Fruit fly (Drosophila melanogaster) whole organism, prepupa: ENCODE measurements around the gene Snmp1.
A peak's percentile ranks its signal among the peaks of the same experiment; 100 is the strongest.

Experiments used
- Blimp-1 ChIP-seq: fragments of 200-800 bp; sonication (Bioruptor generic); optimal IDR thresholded peaks from 3 replicates; lab custom pipeline; 2017; ENCODE audit warnings: missing biosample characterization, missing genetic modification characterization, mild to moderate bottlenecking, moderate library complexity, missing genetic modification reagents
- CG10631 ChIP-seq: fragments of 200-800 bp; sonication (Bioruptor generic); optimal IDR thresholded peaks from 2 replicates; lab custom pipeline; 2016; ENCODE audit warnings: missing biosample characterization, missing genetic modification characterization
- CG10669 ChIP-seq: fragments of 200-800 bp; sonication (Bioruptor generic); optimal IDR thresholded peaks from 3 replicates; lab custom pipeline; 2018; ENCODE audit warnings: missing biosample characterization, mild to moderate bottlenecking, missing genetic modification characterization, moderate library complexity
- CG11294 ChIP-seq: fragments of 200-800 bp; sonication (Bioruptor generic); IDR thresholded peaks from 2 replicates; pipeline ENCODE4 v1.3.6; 2022; ENCODE audit warnings: missing biosample characterization, missing genetic modification characterization
- CG11762 ChIP-seq: fragments of 200-800 bp; sonication (Bioruptor generic); optimal IDR thresholded peaks from 3 replicates; lab custom pipeline; 2016; ENCODE audit warnings: missing biosample characterization, missing genetic modification characterization; ENCODE audit not compliant: insufficient read depth
- CG15336 ChIP-seq: fragments of 200-800 bp; sonication (Bioruptor generic); IDR thresholded peaks from 2 replicates; pipeline ENCODE4 v1.3.6; 2022; ENCODE audit warnings: missing biosample characterization, missing genetic modification characterization
- CG1621 ChIP-seq: fragments of 200-800 bp; sonication (Bioruptor generic); optimal IDR thresholded peaks from 3 replicates; lab custom pipeline; 2018; ENCODE audit warnings: missing biosample characterization, mild to moderate bottlenecking, missing genetic modification characterization
- CG31627 ChIP-seq: fragments of 200-800 bp; sonication (Bioruptor generic); optimal IDR thresholded peaks from 3 replicates; lab custom pipeline; 2016; ENCODE audit warnings: missing biosample characterization, missing genetic modification characterization
- CG32006 ChIP-seq: fragments of 200-800 bp; sonication (Bioruptor generic); optimal IDR thresholded peaks from 3 replicates; lab custom pipeline; 2017; ENCODE audit warnings: missing biosample characterization, mild to moderate bottlenecking, missing genetic modification characterization
- CG34406 ChIP-seq: fragments of 200-800 bp; sonication (Bioruptor generic); optimal IDR thresholded peaks from 3 replicates; lab custom pipeline; 2016; ENCODE audit warnings: missing biosample characterization, missing genetic modification characterization
- CG3919 ChIP-seq: fragments of 200-800 bp; sonication (Bioruptor generic); optimal IDR thresholded peaks from 3 replicates; lab custom pipeline; 2016; ENCODE audit warnings: missing biosample characterization, missing genetic modification characterization
- CG4318 ChIP-seq: fragments of 200-800 bp; sonication (Bioruptor generic); optimal IDR thresholded peaks from 3 replicates; lab custom pipeline; 2017; ENCODE audit warnings: missing biosample characterization, mild to moderate bottlenecking, missing genetic modification characterization
- CG6163 ChIP-seq: fragments of 200-800 bp; sonication (Bioruptor generic); IDR thresholded peaks from 3 replicates; pipeline ENCODE4 v1.3.6; 2022; ENCODE audit warnings: missing biosample characterization, missing genetic modification characterization
- CG6276 ChIP-seq: fragments of 200-800 bp; sonication (Bioruptor generic); optimal IDR thresholded peaks from 2 replicates; lab custom pipeline; 2017; ENCODE audit warnings: missing biosample characterization, mild to moderate bottlenecking, missing genetic modification characterization
- CG6792 ChIP-seq: fragments of 200-800 bp; sonication (Bioruptor generic); optimal IDR thresholded peaks from 3 replicates; lab custom pipeline; 2016; ENCODE audit warnings: missing biosample characterization, missing genetic modification characterization
- CG6808 ChIP-seq: fragments of 200-800 bp; sonication (Bioruptor generic); optimal IDR thresholded peaks from 3 replicates; lab custom pipeline; 2017; ENCODE audit warnings: missing biosample characterization, missing genetic modification characterization, mild to moderate bottlenecking, moderate library complexity, missing genetic modification reagents
- CG7368 ChIP-seq: fragments of 200-800 bp; sonication (Bioruptor generic); optimal IDR thresholded peaks from 3 replicates; lab custom pipeline; 2016; ENCODE audit warnings: missing biosample characterization, missing genetic modification characterization
- CG8119 ChIP-seq: fragments of 200-800 bp; sonication (Bioruptor generic); IDR thresholded peaks from 3 replicates; pipeline ENCODE4 v1.3.6; 2022; ENCODE audit warnings: missing biosample characterization, missing genetic modification characterization
- CG8319 ChIP-seq: fragments of 200-800 bp; sonication (Bioruptor generic); optimal IDR thresholded peaks from 3 replicates; lab custom pipeline; 2016; ENCODE audit warnings: missing biosample characterization, missing genetic modification characterization
- CG9139 ChIP-seq: fragments of 200-800 bp; sonication (Bioruptor generic); optimal IDR thresholded peaks from 3 replicates; lab custom pipeline; 2017; ENCODE audit warnings: missing biosample characterization, mild to moderate bottlenecking, missing genetic modification characterization
- Eip75B ChIP-seq: fragments of 200-800 bp; sonication (Bioruptor generic); optimal IDR thresholded peaks from 3 replicates; lab custom pipeline; 2016; ENCODE audit warnings: missing biosample characterization, missing genetic modification characterization
- Eip78C ChIP-seq: fragments of 200-800 bp; sonication (Bioruptor generic); peaks from one replicate; lab custom pipeline; 2016; ENCODE audit warnings: missing biosample characterization, missing genetic modification characterization
- Eip93F ChIP-seq: fragments of 200-800 bp; sonication (Bioruptor generic); optimal IDR thresholded peaks from 2 replicates; lab custom pipeline; 2016; ENCODE audit warnings: missing biosample characterization, mild to moderate bottlenecking, missing genetic modification characterization
- Ets21C ChIP-seq: fragments of 200-800 bp; sonication (Bioruptor generic); optimal IDR thresholded peaks from 3 replicates; lab custom pipeline; 2016; ENCODE audit warnings: missing biosample characterization, missing genetic modification characterization
- Gug ChIP-seq: fragments of 200-800 bp; sonication (Bioruptor generic); IDR thresholded peaks from 2 replicates; pipeline ENCODE4 v1.3.6; 2022; ENCODE audit warnings: missing biosample characterization, missing genetic modification characterization
- Hr38 ChIP-seq: sonication (Bioruptor generic); optimal IDR thresholded peaks from 2 replicates; lab custom pipeline; 2016; ENCODE audit warnings: missing biosample characterization, missing genetic modification characterization
- Hr39 ChIP-seq: fragments of 200-800 bp; sonication (Bioruptor generic); optimal IDR thresholded peaks from 2 replicates; lab custom pipeline; 2016; ENCODE audit warnings: missing biosample characterization, missing genetic modification characterization
- Hr4 ChIP-seq: fragments of 200-800 bp; sonication (Bioruptor generic); optimal IDR thresholded peaks from 3 replicates; lab custom pipeline; 2016; ENCODE audit warnings: missing biosample characterization, missing genetic modification characterization
- Met ChIP-seq: fragments of 200-800 bp; sonication (Bioruptor generic); optimal IDR thresholded peaks from 3 replicates; lab custom pipeline; 2016; ENCODE audit warnings: missing biosample characterization, missing genetic modification characterization
- Smox ChIP-seq: fragments of 200-800 bp; sonication (Bioruptor generic); optimal IDR thresholded peaks from 3 replicates; lab custom pipeline; 2016; ENCODE audit warnings: missing biosample characterization, missing genetic modification characterization
- Sox102F ChIP-seq: fragments of 200-800 bp; sonication (Bioruptor generic); optimal IDR thresholded peaks from 2 replicates; lab custom pipeline; 2016; ENCODE audit warnings: missing biosample characterization, mild to moderate bottlenecking, missing genetic modification characterization
- Sox14 ChIP-seq: fragments of 200-800 bp; sonication (Bioruptor generic); optimal IDR thresholded peaks from 3 replicates; lab custom pipeline; 2016; ENCODE audit warnings: missing biosample characterization, missing genetic modification characterization
- achi ChIP-seq: fragments of 200-800 bp; sonication (Bioruptor generic); optimal IDR thresholded peaks from 3 replicates; lab custom pipeline; 2016; ENCODE audit warnings: missing biosample characterization, missing genetic modification characterization
- acj6 ChIP-seq: fragments of 200-800 bp; sonication (Bioruptor generic); optimal IDR thresholded peaks from 3 replicates; lab custom pipeline; 2016; ENCODE audit warnings: missing biosample characterization, missing genetic modification characterization
- cyc ChIP-seq: fragments of 200-800 bp; sonication (Bioruptor generic); optimal IDR thresholded peaks from 3 replicates; lab custom pipeline; 2016; ENCODE audit warnings: missing biosample characterization, missing genetic modification characterization
- dsx ChIP-seq: fragments of 200-800 bp; optimal IDR thresholded peaks from 3 replicates; lab custom pipeline; 2019; ENCODE audit warnings: missing biosample characterization, mild to moderate bottlenecking, missing genetic modification characterization, moderate library complexity; ENCODE audit not compliant: poor library complexity, severe bottlenecking
- eg ChIP-seq: fragments of 200-800 bp; sonication (Bioruptor generic); IDR thresholded peaks from 3 replicates; pipeline ENCODE4 v1.3.6; 2022; ENCODE audit warnings: missing biosample characterization, missing genetic modification characterization
- esn ChIP-seq: fragments of 200-800 bp; sonication (Bioruptor generic); optimal IDR thresholded peaks from 2 replicates; lab custom pipeline; 2016; ENCODE audit warnings: missing biosample characterization, mild to moderate bottlenecking, missing genetic modification characterization, moderate library complexity
- fd59A ChIP-seq: fragments of 200-800 bp; sonication (Bioruptor generic); optimal IDR thresholded peaks from 2 replicates; lab custom pipeline; 2017; ENCODE audit warnings: missing biosample characterization, mild to moderate bottlenecking, missing genetic modification characterization, missing genetic modification reagents
- fd85E ChIP-seq: fragments of 200-800 bp; sonication (Bioruptor generic); optimal IDR thresholded peaks from 3 replicates; lab custom pipeline; 2016; ENCODE audit warnings: missing biosample characterization, missing genetic modification characterization
- fkh ChIP-seq: fragments of 200-800 bp; sonication (Bioruptor generic); optimal IDR thresholded peaks from 3 replicates; lab custom pipeline; 2017; ENCODE audit warnings: missing biosample characterization, mild to moderate bottlenecking, missing genetic modification characterization, moderate library complexity
- lz ChIP-seq: fragments of 200-800 bp; sonication (Bioruptor generic); optimal IDR thresholded peaks from 3 replicates; lab custom pipeline; 2016; ENCODE audit warnings: missing biosample characterization, missing genetic modification characterization
- net ChIP-seq: fragments of 200-800 bp; sonication (Bioruptor generic); optimal IDR thresholded peaks from 3 replicates; lab custom pipeline; 2016; ENCODE audit warnings: missing biosample characterization, missing genetic modification characterization
- pdm3 ChIP-seq: fragments of 200-800 bp; sonication (Bioruptor generic); optimal IDR thresholded peaks from 3 replicates; lab custom pipeline; 2016; ENCODE audit warnings: missing biosample characterization, missing genetic modification characterization
- salr ChIP-seq, 2 experiments: fragments of 200-800 bp; sonication (Bioruptor generic); optimal IDR thresholded peaks; 3 replicates each; lab custom pipeline; 2016 to 2018; ENCODE audit warnings: missing biosample characterization in 2 of 2, missing genetic modification characterization in 2 of 2, mild to moderate bottlenecking in 1 of 2
- spab ChIP-seq: fragments of 200-800 bp; sonication (Bioruptor generic); optimal IDR thresholded peaks from 2 replicates; lab custom pipeline; 2017; ENCODE audit warnings: missing biosample characterization, mild to moderate bottlenecking, missing genetic modification characterization, missing genetic modification reagents
- topi ChIP-seq: fragments of 200-800 bp; sonication (Bioruptor generic); optimal IDR thresholded peaks from 3 replicates; lab custom pipeline; 2016; ENCODE audit warnings: missing biosample characterization, missing genetic modification characterization

Gene Snmp1

dm6 chr3R:21151090-21151870 lies 16.7 kb downstream of the Snmp1 start (continued):
- TF ChIP-seq Eip75B (GFP tag; lab: Kevin White, UChicago) (no peak), fd59A (GFP tag; lab: Kevin White, UChicago) (no peak), CG7368 (GFP tag; lab: Kevin White, UChicago) (no peak), Met (peak; percentile 47), CG4318 (GFP tag; lab: Kevin White, UChicago) (no peak), fd85E (GFP tag; lab: Kevin White, UChicago) (no peak), CG6276 (GFP tag; lab: Kevin White, UChicago) (no peak), eg (GFP tag; lab: Robert Waterston, UW) (peak; percentile 62; the same call in 1 of the 3 replicates), CG6792 (GFP tag; lab: Kevin White, UChicago) (no peak), CG32006 (GFP tag; lab: Kevin White, UChicago) (peak; percentile 32), net (GFP tag; lab: Kevin White, UChicago) (peak; percentile 40), lz (GFP tag; lab: Kevin White, UChicago) (no peak)

dm6 chr3R:21150090-21150489 lies 17.9 kb downstream of the Snmp1 start:
- TF ChIP-seq CG11294 (GFP tag; lab: Robert Waterston, UW), result no peak
- TF ChIP-seq salr (GFP tag; optimal IDR thresholded peaks at IDR 0.05; lab: Kevin White, UChicago), result no peak
- TF ChIP-seq Hr39 (GFP tag; lab: Kevin White, UChicago), result no peak
- TF ChIP-seq CG1621 (tag; lab: Kevin White, UChicago), result no peak
- no peak for TF ChIP-seq Sox102F (GFP tag; lab: Kevin White, UChicago)
- peak; percentile 9 for TF ChIP-seq CG3919 (GFP tag; lab: Kevin White, UChicago)
- TF ChIP-seq Ets21C (GFP tag; lab: Kevin White, UChicago), result no peak
- no peak for TF ChIP-seq CG6808 (GFP tag; lab: Kevin White, UChicago)
- TF ChIP-seq CG8319 (GFP tag; lab: Kevin White, UChicago), result no peak
- TF ChIP-seq dsx (GFP tag; lab: Kevin White, UChicago), result no peak
- TF ChIP-seq CG6163 (GFP tag; lab: Robert Waterston, UW), result 0 out of 3 replicates have a peak, but pooled peaks have one; percentile 23
- no peak for TF ChIP-seq CG15336
- no peak for TF ChIP-seq CG6792 (GFP tag; lab: Kevin White, UChicago)
- TF ChIP-seq Smox (GFP tag; lab: Kevin White, UChicago), result no peak
- TF ChIP-seq Blimp-1, result no peak
- no peak for TF ChIP-seq CG32006 (GFP tag; lab: Kevin White, UChicago)
- no peak for TF ChIP-seq CG7368 (GFP tag; lab: Kevin White, UChicago)
- no peak for TF ChIP-seq Gug
- no peak for TF ChIP-seq CG11762 (GFP tag; lab: Kevin White, UChicago)
- no peak for TF ChIP-seq Hr38
- no peak for TF ChIP-seq cyc (GFP tag; lab: Kevin White, UChicago)
- no peak for TF ChIP-seq CG4318 (GFP tag; lab: Kevin White, UChicago)
- TF ChIP-seq CG10631 (GFP tag; lab: Kevin White, UChicago), result no peak
- TF ChIP-seq CG6276 (GFP tag; lab: Kevin White, UChicago), result no peak
- TF ChIP-seq CG9139, result no peak
- no peak for TF ChIP-seq acj6 (GFP tag; lab: Kevin White, UChicago)
- TF ChIP-seq net (GFP tag; lab: Kevin White, UChicago), result no peak
- no peak for TF ChIP-seq esn (GFP tag; lab: Kevin White, UChicago)
- no peak for TF ChIP-seq achi (GFP tag; lab: Kevin White, UChicago)
- TF ChIP-seq topi (GFP tag; lab: Kevin White, UChicago), result no peak
- no peak for TF ChIP-seq CG34406 (GFP tag; lab: Kevin White, UChicago)
- no peak for TF ChIP-seq CG31627 (GFP tag; lab: Kevin White, UChicago)
- no peak for TF ChIP-seq Hr4
- TF ChIP-seq lz (GFP tag; lab: Kevin White, UChicago), result no peak
- peak; percentile 63 for TF ChIP-seq Eip78C (GFP tag; lab: Kevin White, UChicago)
- TF ChIP-seq eg (GFP tag; lab: Robert Waterston, UW), result no peak
- TF ChIP-seq fd85E (GFP tag; lab: Kevin White, UChicago), result no peak
- no peak for TF ChIP-seq spab (GFP tag; lab: Kevin White, UChicago)
- peak; percentile 37 for TF ChIP-seq Eip93F
- peak; percentile 20 for TF ChIP-seq fkh
- TF ChIP-seq CG8119 (GFP tag; lab: Robert Waterston, UW), result no peak
- TF ChIP-seq Sox14 (GFP tag; lab: Kevin White, UChicago), result peak; percentile 67
- no peak for TF ChIP-seq pdm3 (GFP tag; lab: Kevin White, UChicago)
- TF ChIP-seq CG10669 (GFP tag; lab: Kevin White, UChicago), result no peak
